Worm (Caenorhabditis elegans) whole organism, mixed stage, embryonic: ENCODE results near the gene spdl-1.

Experiments
- nhr-76 ChIP-seq: sonication (generic microtip); optimal IDR thresholded peaks from 2 replicates; lab custom pipeline; 2017; ENCODE audit warnings: missing biosample characterization, missing genetic modification characterization
- snpc-4 ChIP-seq: fragments of 150-350 bp; optimal IDR thresholded peaks from 2 replicates; lab custom pipeline; 2014; ENCODE audit warnings: missing biosample characterization, missing genetic modification characterization
- unc-62 ChIP-seq: fragments of 150-350 bp; optimal IDR thresholded peaks from 2 replicates; lab custom pipeline; 2014; ENCODE audit warnings: missing biosample characterization, missing genetic modification reagents, missing genetic modification characterization

- TF ChIP-seq nhr-76 (tag; lab: Kevin White, UChicago), result no peak
- TF ChIP-seq snpc-4 (tag; lab: Kevin White, UChicago), result no peak
- TF ChIP-seq unc-62, result no peak
Measured at ce11 chrII:7769254-7769653, 12.1 kb upstream of the spdl-1 start.
